Worm (Caenorhabditis elegans) whole organism, L4 larva: ENCODE data around the gene F09G8.5.

Experiments used
- F10B5.3 ChIP-seq: sonication (generic microtip); optimal IDR thresholded peaks from 2 replicates; lab custom pipeline; 2016; ENCODE audit warnings: mild to moderate bottlenecking, missing genetic modification characterization, missing compliant biosample characterization
- F44E2.7 ChIP-seq: fragments of 200-800 bp; sonication (Bioruptor generic); IDR thresholded peaks from 2 replicates; pipeline ENCODE4 v2.1.2; 2022; ENCODE audit warnings: missing genetic modification characterization, missing compliant biosample characterization
- T26A8.4 ChIP-seq: fragments of 200-800 bp; sonication (Bioruptor generic); IDR thresholded peaks from 2 replicates; pipeline ENCODE4 v1.3.6; 2022; ENCODE audit warnings: missing genetic modification characterization, missing compliant biosample characterization
- Y48G9A.11 ChIP-seq: fragments of 200-800 bp; sonication (Bioruptor generic); IDR thresholded peaks from 2 replicates; pipeline ENCODE4 v1.3.6; 2022; ENCODE audit warnings: missing genetic modification reagents, missing genetic modification characterization, missing compliant biosample characterization
- ZK546.5 ChIP-seq, 2 experiments: sonication (generic microtip); optimal IDR thresholded peaks; 2 replicates each; lab custom pipeline; 2017; ENCODE audit warnings: missing biosample characterization in 2 of 2, missing genetic modification characterization in 2 of 2
- aha-1 ChIP-seq: fragments of 150-350 bp; peaks from one replicate; lab custom pipeline; 2014; ENCODE audit warnings: missing biosample characterization, missing genetic modification characterization
- aly-2 ChIP-seq: sonication (generic microtip); optimal IDR thresholded peaks from 2 replicates; lab custom pipeline; 2018; ENCODE audit warnings: missing biosample characterization, missing genetic modification characterization
- ceh-20 ChIP-seq: fragments of 200-800 bp; sonication (Bioruptor generic); IDR thresholded peaks from 2 replicates; pipeline ENCODE4 v1.3.6; 2022; ENCODE audit warnings: missing genetic modification reagents, missing genetic modification characterization, missing compliant biosample characterization
- ceh-62 ChIP-seq: sonication (generic microtip); optimal IDR thresholded peaks from 2 replicates; lab custom pipeline; 2017; ENCODE audit warnings: missing biosample characterization, missing genetic modification characterization
- ceh-82 ChIP-seq: sonication (generic microtip); optimal IDR thresholded peaks from 2 replicates; lab custom pipeline; 2017; ENCODE audit warnings: missing biosample characterization, missing genetic modification characterization
- cey-2 ChIP-seq: sonication (generic microtip); optimal IDR thresholded peaks from 3 replicates; lab custom pipeline; 2017; ENCODE audit warnings: missing genetic modification characterization, mild to moderate bottlenecking, missing compliant biosample characterization, antibody characterized with exemption, borderline replicate concordance; ENCODE audit not compliant: insufficient read depth
- daf-16 ChIP-seq, 3 experiments: sonication (generic microtip); optimal IDR thresholded peaks; 2 replicates each; lab custom pipeline; 2016 to 2017; ENCODE audit warnings: missing genetic modification characterization in 3 of 3, missing genetic modification reagents in 3 of 3, mild to moderate bottlenecking in 2 of 3, missing compliant biosample characterization in 2 of 3, missing biosample characterization in 1 of 3, moderate library complexity in 1 of 3
- daf-8 ChIP-seq: fragments of 200-800 bp; sonication (Bioruptor generic); IDR thresholded peaks from 2 replicates; pipeline ENCODE4 v1.3.6; 2022; ENCODE audit warnings: missing genetic modification characterization, missing compliant biosample characterization
- dmd-6 ChIP-seq: fragments of 200-800 bp; sonication (Bioruptor generic); IDR thresholded peaks from 2 replicates; pipeline ENCODE4 v1.3.6; 2022; ENCODE audit warnings: missing genetic modification reagents, missing genetic modification characterization, missing compliant biosample characterization
- dmd-8 ChIP-seq: fragments of 200-800 bp; sonication (Bioruptor generic); IDR thresholded peaks from 2 replicates; pipeline ENCODE4 v1.3.6; 2022; ENCODE audit warnings: missing genetic modification characterization, missing compliant biosample characterization
- dmd-9 ChIP-seq: fragments of 200-800 bp; sonication (Bioruptor generic); IDR thresholded peaks from 2 replicates; pipeline ENCODE4 v1.3.6; 2022; ENCODE audit warnings: missing genetic modification reagents, missing genetic modification characterization, missing compliant biosample characterization
- dve-1 ChIP-seq: sonication (generic microtip); optimal IDR thresholded peaks from 2 replicates; lab custom pipeline; 2017; ENCODE audit warnings: antibody characterized with exemption, mild to moderate bottlenecking, missing genetic modification characterization, missing compliant biosample characterization; ENCODE audit not compliant: insufficient read depth
- fkh-10 ChIP-seq: fragments of 150-350 bp; optimal IDR thresholded peaks from 2 replicates; lab custom pipeline; 2014; ENCODE audit warnings: missing biosample characterization, missing genetic modification reagents, missing genetic modification characterization
- hif-1 ChIP-seq, 2 experiments: sonication (generic microtip); optimal IDR thresholded peaks; 2 replicates each; lab custom pipeline; 2016 to 2017; ENCODE audit warnings: missing compliant biosample characterization in 2 of 2, missing genetic modification characterization in 2 of 2, missing genetic modification reagents in 2 of 2, missing genotype in 2 of 2, mild to moderate bottlenecking in 1 of 2
- hlh-11 ChIP-seq: fragments of 200-800 bp; sonication (Bioruptor generic); optimal IDR thresholded peaks from 2 replicates; lab custom pipeline; 2018; ENCODE audit warnings: mild to moderate bottlenecking, missing genetic modification characterization, missing compliant biosample characterization
- hmg-1.1 ChIP-seq: fragments of 200-800 bp; sonication (Bioruptor generic); IDR thresholded peaks from 2 replicates; pipeline ENCODE4 v1.3.6; 2022; ENCODE audit warnings: missing genetic modification reagents, missing genetic modification characterization, missing compliant biosample characterization
- lin-15B ChIP-seq: fragments of 150-350 bp; sonication (generic microtip); optimal IDR thresholded peaks from 3 replicates; lab custom pipeline; 2014; ENCODE audit warnings: missing biosample characterization, missing genetic modification characterization
- lin-29 ChIP-seq: fragments of 200-800 bp; sonication (Bioruptor generic); IDR thresholded peaks from 2 replicates; pipeline ENCODE4 v1.3.6; 2022; ENCODE audit warnings: missing genetic modification reagents, missing genetic modification characterization, missing compliant biosample characterization
- lsy-2 ChIP-seq, 2 experiments: fragments of 150-350 bp in 1 of 2; sonication (generic microtip) in 1 of 2; optimal IDR thresholded peaks; 2 replicates each; lab custom pipeline; 2014 to 2017; ENCODE audit warnings: missing biosample characterization in 2 of 2, missing genetic modification characterization in 2 of 2
- madf-9 ChIP-seq: fragments of 200-800 bp; sonication (Bioruptor generic); conservative IDR thresholded peaks from 2 replicates; pipeline ENCODE4 v1.3.6; 2022; ENCODE audit warnings: missing genetic modification reagents, missing genetic modification characterization, missing compliant biosample characterization
- nhr-102 ChIP-seq: sonication (generic microtip); optimal IDR thresholded peaks from 2 replicates; lab custom pipeline; 2016; ENCODE audit warnings: mild to moderate bottlenecking, missing genetic modification characterization, moderate library complexity, missing compliant biosample characterization
- nhr-42 ChIP-seq: fragments of 200-800 bp; sonication (Bioruptor generic); IDR thresholded peaks from 2 replicates; pipeline ENCODE4 v1.3.6; 2022; ENCODE audit warnings: missing genetic modification characterization, missing compliant biosample characterization
- nhr-6 ChIP-seq: fragments of 150-350 bp; optimal IDR thresholded peaks from 2 replicates; lab custom pipeline; 2014; ENCODE audit warnings: missing biosample characterization, missing genetic modification characterization
- nhr-76 ChIP-seq: fragments of 150-350 bp; optimal IDR thresholded peaks from 2 replicates; lab custom pipeline; 2014; ENCODE audit warnings: missing biosample characterization, missing genetic modification characterization
- unc-130 ChIP-seq: sonication (generic microtip); optimal IDR thresholded peaks from 2 replicates; lab custom pipeline; 2016; ENCODE audit warnings: missing genetic modification reagents, missing genetic modification characterization, missing compliant biosample characterization
- unc-39 ChIP-seq: sonication (generic microtip); optimal IDR thresholded peaks from 2 replicates; lab custom pipeline; 2017; ENCODE audit warnings: missing biosample characterization, missing genetic modification characterization
- unc-62 ChIP-seq, 3 experiments: fragments of 150-350 bp in 1 of 3; sonication (generic microtip); optimal IDR thresholded peaks in 2 of 3; peaks in 1 of 3; 1 replicate in 1 of 3; 2 replicates in 2 of 3; lab custom pipeline; 2014 to 2017; ENCODE audit warnings: missing biosample characterization in 3 of 3, missing genetic modification characterization in 3 of 3, missing genetic modification reagents in 3 of 3, missing genotype in 1 of 3

Gene F09G8.5

DNA sequence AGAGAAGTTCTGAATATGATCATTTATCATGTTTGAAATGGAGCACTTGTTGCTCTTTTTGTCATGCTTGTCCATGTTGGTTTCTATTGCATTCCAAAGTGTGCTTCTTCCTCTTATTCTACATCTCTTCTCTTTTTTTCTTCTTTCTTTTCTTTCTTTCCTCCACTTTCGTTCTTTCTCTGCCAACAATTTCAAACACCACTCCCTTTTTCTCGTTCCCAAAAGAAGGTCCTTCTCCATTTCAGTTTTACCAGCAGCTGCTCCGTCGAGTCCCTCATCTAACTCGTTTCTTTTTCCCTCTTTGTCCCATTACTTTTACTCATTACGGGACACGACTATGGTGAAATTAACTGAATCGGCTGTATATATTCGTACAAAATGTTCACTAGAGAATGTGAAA, at the start of gene F09G8.5:
Gene F09G8.5 (plus strand): TSS at position 38 of the 400 bp plus-strand sequence.
- TF ChIP-seq nhr-102 (tag; lab: Kevin White, UChicago), result no peak
- TF ChIP-seq ceh-82 (tag; lab: Kevin White, UChicago), result no peak

DNA sequence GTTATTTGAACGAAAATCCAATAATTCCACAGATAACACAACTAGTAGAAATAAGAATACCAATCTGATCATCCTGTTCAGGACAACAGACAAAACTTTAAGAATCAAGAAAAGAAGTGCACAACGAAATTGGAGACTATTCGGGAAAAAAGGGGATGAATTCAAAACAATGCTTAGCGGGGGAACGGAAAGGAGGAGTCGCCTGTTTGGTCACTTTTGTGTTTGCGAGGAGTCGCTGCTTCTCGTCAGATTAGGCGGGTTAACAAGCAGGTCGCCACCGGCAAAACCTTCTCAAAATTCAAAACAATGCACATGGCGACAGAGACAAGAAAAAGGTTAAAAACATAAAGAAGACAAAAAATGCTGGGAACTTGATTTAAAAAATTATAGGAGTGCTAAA, 45.0 kb upstream of the F09G8.5 start, which contains the start of gene C30A5.10:
Gene C30A5.10 (minus strand): TSS at position 101 of the 400 bp plus-strand sequence.
- TF ChIP-seq lsy-2 (tag; optimal IDR thresholded peaks at IDR 0.05; lab: Kevin White, UChicago), result no peak
- TF ChIP-seq aly-2 (tag; lab: Kevin White, UChicago), result no peak
- no peak for TF ChIP-seq Y48G9A.11 (GFP tag; lab: Robert Waterston, UW)
- TF ChIP-seq unc-62 (GFP tag; optimal IDR thresholded peaks at IDR 0.05 in 1 of 2; lab: Kevin White, UChicago), result peak in 1 of 2 experiments; percentile 16
- TF ChIP-seq unc-62 (tag; optimal IDR thresholded peaks at IDR 0.05; lab: Kevin White, UChicago), result no peak
- no peak for TF ChIP-seq dmd-8 (GFP tag; lab: Robert Waterston, UW)
- TF ChIP-seq cey-2 (tag; lab: Kevin White, UChicago), result no peak
- TF ChIP-seq daf-8, result no peak
- TF ChIP-seq dmd-6 (GFP tag; lab: Robert Waterston, UW), result no peak
- TF ChIP-seq, all 104 proteins: peak for 1

DNA sequence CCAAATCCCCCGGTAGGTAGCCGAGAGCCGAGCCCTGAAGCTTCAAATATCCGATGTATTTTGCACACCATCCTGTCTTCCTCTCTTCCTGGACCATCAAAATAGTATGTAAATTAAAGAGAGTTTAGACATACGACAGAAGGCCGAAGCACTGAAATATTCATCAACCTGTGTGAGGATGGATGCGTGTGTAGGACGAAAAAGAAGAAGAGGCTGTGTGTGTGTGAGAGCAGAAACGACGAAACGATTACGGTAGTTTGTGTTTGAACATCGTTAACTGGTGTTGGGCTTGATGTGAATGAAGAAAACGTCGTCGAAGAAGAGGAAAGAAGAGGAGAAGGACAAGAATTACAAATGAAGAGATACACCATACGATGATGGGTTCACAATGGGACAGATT, 43.2 kb upstream of the F09G8.5 start:
- TF ChIP-seq ceh-62 (tag; lab: Kevin White, UChicago), result no peak
- TF ChIP-seq unc-62 (GFP tag; optimal IDR thresholded peaks at IDR 0.05 in 1 of 2; lab: Kevin White, UChicago), result peak in 1 of 2 experiments; percentile 59
- no peak for TF ChIP-seq unc-62 (tag; optimal IDR thresholded peaks at IDR 0.05; lab: Kevin White, UChicago)
- no peak for TF ChIP-seq ZK546.5 (tag; optimal IDR thresholded peaks at IDR 0.05; lab: Kevin White, UChicago)
- TF ChIP-seq lin-29 (GFP tag; lab: Robert Waterston, UW), result no peak
- TF ChIP-seq ceh-20 (GFP tag; lab: Robert Waterston, UW), result no peak
- no peak for TF ChIP-seq dmd-9 (GFP tag; lab: Robert Waterston, UW)
- no peak for TF ChIP-seq nhr-76 (tag; lab: Kevin White, UChicago)
- TF ChIP-seq daf-16 (GFP tag; optimal IDR thresholded peaks at IDR 0.05; lab: Kevin White, UChicago), result no peak
- TF ChIP-seq daf-16 (tag; optimal IDR thresholded peaks at IDR 0.05; lab: Kevin White, UChicago), result no peak
- no peak for TF ChIP-seq unc-130 (GFP tag; lab: Kevin White, UChicago)
- TF ChIP-seq T26A8.4, result no peak
- TF ChIP-seq aha-1 (tag; lab: Kevin White, UChicago), result peak; percentile 29

DNA sequence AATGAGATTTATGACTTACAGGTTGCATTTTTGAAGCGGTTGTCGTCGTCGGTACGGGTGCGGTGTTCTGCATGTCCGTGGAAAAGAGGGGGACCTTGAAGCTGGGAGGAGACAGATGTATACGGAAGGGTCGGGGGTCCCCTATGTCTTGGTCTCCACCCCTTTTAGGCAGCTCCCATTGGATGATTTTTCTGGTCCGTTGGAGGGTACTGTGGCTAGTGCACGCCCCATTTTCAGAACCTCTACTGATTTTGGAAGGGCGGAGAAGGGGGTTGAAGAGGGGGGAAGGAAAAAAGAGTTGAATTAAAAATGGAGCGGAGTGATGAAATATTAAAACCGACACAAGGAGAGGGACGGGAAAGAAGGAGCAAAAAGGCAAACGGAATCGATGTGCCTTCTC, 38.6 kb upstream of the F09G8.5 start, which contains the start of gene unc-86:
Gene unc-86 (minus strand): TSS at position 113 of the 400 bp plus-strand sequence.
- peak; percentile 2 for TF ChIP-seq aha-1 (tag; lab: Kevin White, UChicago)
- no peak for TF ChIP-seq lin-15B (tag; lab: Kevin White, UChicago)
- TF ChIP-seq nhr-42, result no peak
- no peak for TF ChIP-seq dve-1 (tag; lab: Kevin White, UChicago)

DNA sequence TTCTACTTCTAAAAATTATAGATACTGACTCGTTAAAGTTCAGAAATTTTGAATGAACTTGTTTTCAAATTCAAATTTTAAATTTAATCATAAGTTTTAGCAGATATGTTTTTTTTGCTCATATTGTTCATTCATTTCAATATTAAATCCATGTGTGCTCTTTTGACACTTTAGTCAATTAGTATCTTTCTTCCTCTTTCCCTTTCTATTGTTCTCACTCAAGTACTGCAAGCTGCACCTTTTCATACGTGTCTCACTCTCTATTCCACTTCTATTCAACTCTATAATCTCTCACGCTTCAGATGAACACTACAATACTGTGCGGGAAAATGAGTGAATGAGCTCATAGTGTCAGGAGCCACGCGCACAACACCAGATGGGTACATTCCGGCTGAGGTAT, 36.9 kb upstream of the F09G8.5 start, which contains the start of gene C30A5.16:
Gene C30A5.16 (plus strand): TSS at position 301 of the 400 bp plus-strand sequence.
- TF ChIP-seq F44E2.7 (GFP tag; lab: Robert Waterston, UW), result no peak
- no peak for TF ChIP-seq nhr-6
- no peak for TF ChIP-seq F10B5.3
- no peak for TF ChIP-seq T26A8.4
- no peak for TF ChIP-seq dmd-8 (GFP tag; lab: Robert Waterston, UW)
- no peak for TF ChIP-seq hlh-11 (tag; lab: Kevin White, UChicago)
- no peak for TF ChIP-seq aly-2 (tag; lab: Kevin White, UChicago)
- TF ChIP-seq hif-1 (tag; optimal IDR thresholded peaks at IDR 0.05; lab: Kevin White, UChicago), result no peak

DNA sequence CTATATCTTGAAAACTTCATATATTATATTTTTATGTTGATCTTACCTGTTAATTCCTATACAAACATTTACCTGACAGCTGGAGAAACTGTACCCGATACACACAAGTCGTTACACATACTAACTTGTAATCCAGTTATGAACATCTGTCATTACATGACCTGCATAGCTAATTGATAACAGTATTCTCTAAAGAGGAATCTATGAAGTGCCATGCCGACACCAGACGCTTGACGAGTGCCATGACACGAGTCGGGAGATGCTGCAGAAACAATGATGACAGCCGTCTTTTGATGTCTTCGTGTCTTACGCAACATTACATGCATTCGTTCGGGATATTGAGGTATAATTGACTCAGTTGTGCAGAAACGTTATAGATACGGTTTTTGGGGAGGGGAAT, 34.7 kb upstream of the F09G8.5 start:
- TF ChIP-seq fkh-10 (GFP tag; lab: Kevin White, UChicago) (no peak), aha-1 (tag; lab: Kevin White, UChicago) (no peak), hmg-1.1 (GFP tag; lab: Robert Waterston, UW) (no peak), madf-9 (GFP tag; lab: Robert Waterston, UW) (no peak), unc-39 (no peak)
